Worm (Caenorhabditis elegans) whole organism, early embryonic: ENCODE measurements around the gene irld-17.
A peak's percentile ranks its signal among the peaks of the same experiment; 100 is the strongest.

Experiments used
- B0310.2 ChIP-seq: sonication (generic microtip); optimal IDR thresholded peaks from 2 replicates; lab custom pipeline; 2016; ENCODE audit warnings: mild to moderate bottlenecking, missing genetic modification characterization, missing compliant biosample characterization
- F13C5.2 ChIP-seq: sonication (generic microtip); optimal IDR thresholded peaks from 2 replicates; lab custom pipeline; 2017; ENCODE audit warnings: mild to moderate bottlenecking, missing genetic modification characterization, inconsistent platforms, missing compliant biosample characterization
- aly-1 ChIP-seq: sonication (generic microtip); optimal IDR thresholded peaks from 2 replicates; lab custom pipeline; 2016; ENCODE audit warnings: missing genetic modification characterization, missing compliant biosample characterization
- ama-1 ChIP-seq: fragments of 150-350 bp; optimal IDR thresholded peaks from 2 replicates; lab custom pipeline; 2014
- ceh-13 ChIP-seq: fragments of 200-800 bp; sonication (Bioruptor generic); optimal IDR thresholded peaks from 2 replicates; lab custom pipeline; 2018; ENCODE audit warnings: mild to moderate bottlenecking, missing genetic modification characterization, missing compliant biosample characterization
- ceh-36 ChIP-seq: sonication (generic microtip); optimal IDR thresholded peaks from 2 replicates; lab custom pipeline; 2016; ENCODE audit warnings: missing genetic modification characterization, inconsistent platforms, missing compliant biosample characterization
- ets-7 ChIP-seq: sonication (generic microtip); optimal IDR thresholded peaks from 2 replicates; lab custom pipeline; 2016; ENCODE audit warnings: missing genotype, missing genetic modification characterization, missing compliant biosample characterization
- flt-1 ChIP-seq: fragments of 200-800 bp; sonication (Bioruptor generic); IDR thresholded peaks from 2 replicates; pipeline ENCODE4 v1.3.6; 2022; ENCODE audit warnings: missing genetic modification characterization, missing compliant biosample characterization
- hmbx-1 ChIP-seq: sonication (generic microtip); optimal IDR thresholded peaks from 2 replicates; lab custom pipeline; 2016; ENCODE audit warnings: mild to moderate bottlenecking, missing genetic modification characterization, missing compliant biosample characterization
- hmg-4 ChIP-seq: fragments of 200-800 bp; sonication (Bioruptor generic); optimal IDR thresholded peaks from 2 replicates; lab custom pipeline; 2018; ENCODE audit warnings: mild to moderate bottlenecking, missing genetic modification characterization, missing compliant biosample characterization
- hnd-1 ChIP-seq: sonication (generic microtip); optimal IDR thresholded peaks from 2 replicates; lab custom pipeline; 2016; ENCODE audit warnings: missing genetic modification characterization, missing compliant biosample characterization
- pes-1 ChIP-seq: fragments of 200-800 bp; sonication (Bioruptor generic); IDR thresholded peaks from 2 replicates; pipeline ENCODE4 v1.3.6; 2022; ENCODE audit warnings: missing genetic modification reagents, missing genetic modification characterization, missing compliant biosample characterization
- scrt-1 ChIP-seq: fragments of 200-800 bp; sonication (Bioruptor generic); IDR thresholded peaks from 2 replicates; pipeline ENCODE4 v1.3.6; 2022; ENCODE audit warnings: missing genetic modification characterization, missing compliant biosample characterization
- sea-1 ChIP-seq: fragments of 200-800 bp; sonication (Bioruptor generic); conservative IDR thresholded peaks from 2 replicates; pipeline ENCODE4 v1.3.6; 2022; ENCODE audit warnings: missing genetic modification characterization, missing compliant biosample characterization
- tbx-11 ChIP-seq: fragments of 200-800 bp; sonication (Bioruptor generic); IDR thresholded peaks from 2 replicates; pipeline ENCODE4 v1.3.6; 2022; ENCODE audit warnings: missing genetic modification characterization, missing compliant biosample characterization
- tbx-37 ChIP-seq: fragments of 200-800 bp; sonication (Bioruptor generic); conservative IDR thresholded peaks from 2 replicates; pipeline ENCODE4 v1.3.6; 2022; ENCODE audit warnings: missing genetic modification reagents, missing genetic modification characterization, missing compliant biosample characterization
- tra-4 ChIP-seq: sonication (generic microtip); optimal IDR thresholded peaks from 2 replicates; lab custom pipeline; 2017; ENCODE audit warnings: missing genetic modification characterization, missing compliant biosample characterization

irld-17 gene

ce11 chrV:1594554-1595092, 37.2 kb upstream of the irld-17 start:
- TF ChIP-seq ets-7 (tag; lab: Kevin White, UChicago): no peak
- no peak for TF ChIP-seq sea-1 (GFP tag; lab: Robert Waterston, UW)
- TF ChIP-seq aly-1: no peak
- TF ChIP-seq hnd-1: no peak

- TF ChIP-seq pes-1 (GFP tag; lab: Robert Waterston, UW) (peak; percentile 66), sea-1 (GFP tag; lab: Robert Waterston, UW) (peak; percentile 63; the same call in 1 of the 2 replicates)
These were observed 32.7 kb upstream of the irld-17 start for ce11 chrV:1599088-1599487.

DNA sequence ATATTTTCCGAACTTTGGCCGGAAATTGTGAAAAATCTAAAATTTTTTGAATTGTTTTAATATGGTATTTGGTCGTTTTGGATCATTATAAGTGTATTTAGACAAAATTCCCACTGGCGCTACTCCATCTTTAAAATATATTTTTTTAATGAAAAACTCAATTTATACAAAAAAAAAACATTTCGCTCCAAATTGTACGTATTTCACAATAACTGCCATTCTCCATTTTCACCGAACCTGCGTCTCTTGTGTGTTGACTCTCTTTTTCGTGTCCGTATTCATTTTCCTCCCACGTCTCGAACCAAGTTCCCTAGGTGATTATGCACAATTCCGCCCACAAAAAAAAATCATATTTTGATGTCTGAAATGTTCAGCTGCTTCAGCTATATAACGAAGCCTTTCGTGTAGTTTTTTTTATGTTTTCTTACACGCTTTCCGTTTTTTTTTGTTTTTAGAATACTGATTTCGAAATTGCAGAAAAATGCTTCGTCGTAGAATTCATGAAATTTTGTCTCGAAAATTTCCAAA, 31.2 kb upstream of the irld-17 start, which contains the start of gene F16B4.2:
TSS of gene F16B4.2 (plus strand) at position 478 of the 528 bp plus-strand sequence.
- TF ChIP-seq hnd-1: no peak
- no peak for TF ChIP-seq sea-1 (GFP tag; lab: Robert Waterston, UW)
- no peak for TF ChIP-seq tbx-11 (GFP tag; lab: Robert Waterston, UW)
- TF ChIP-seq hmg-4 (GFP tag; lab: Kevin White, UChicago): no peak
- TF ChIP-seq tra-4 (tag; lab: Kevin White, UChicago): no peak
- no peak for TF ChIP-seq ama-1 (lab: Kevin White, UChicago)
- no peak for TF ChIP-seq F13C5.2
- TF ChIP-seq pes-1 (GFP tag; lab: Robert Waterston, UW): no peak
- TF ChIP-seq aly-1: no peak
- no peak for TF ChIP-seq hmbx-1
- TF ChIP-seq ets-7 (tag; lab: Kevin White, UChicago): no peak
- no peak for TF ChIP-seq B0310.2 (tag; lab: Kevin White, UChicago)
- TF ChIP-seq ceh-36 (tag; lab: Kevin White, UChicago): no peak
- no peak for TF ChIP-seq tbx-37 (GFP tag; lab: Robert Waterston, UW)
- TF ChIP-seq flt-1 (GFP tag; lab: Robert Waterston, UW): no peak
- TF ChIP-seq scrt-1 (GFP tag; lab: Robert Waterston, UW): no peak

- TF ChIP-seq hmg-4 (GFP tag; lab: Kevin White, UChicago) (no peak), F13C5.2 (no peak), ceh-36 (tag; lab: Kevin White, UChicago) (no peak), scrt-1 (GFP tag; lab: Robert Waterston, UW) (no peak), aly-1 (no peak), B0310.2 (tag; lab: Kevin White, UChicago) (no peak), hmbx-1 (no peak), tbx-11 (GFP tag; lab: Robert Waterston, UW) (no peak)
These were observed 24.0 kb upstream of the irld-17 start, which contains the start of gene nhr-178 for ce11 chrV:1607790-1608189. Gene nhr-178, minus strand, starts transcription at chrV:1607953.

ce11 chrV:1610097-1610496, 21.7 kb upstream of the irld-17 start, which contains the start of gene nhr-177:
Gene nhr-177, plus strand, starts transcription at chrV:1610263.
- no peak for TF ChIP-seq ceh-36 (tag; lab: Kevin White, UChicago)
- no peak for TF ChIP-seq tbx-37 (GFP tag; lab: Robert Waterston, UW)
- no peak for TF ChIP-seq tbx-11 (GFP tag; lab: Robert Waterston, UW)
- no peak for TF ChIP-seq ets-7 (tag; lab: Kevin White, UChicago)
- no peak for TF ChIP-seq pes-1 (GFP tag; lab: Robert Waterston, UW)
- TF ChIP-seq hmbx-1: no peak
- TF ChIP-seq flt-1 (GFP tag; lab: Robert Waterston, UW): no peak
- TF ChIP-seq ama-1 (lab: Kevin White, UChicago): no peak
- no peak for TF ChIP-seq hmg-4 (GFP tag; lab: Kevin White, UChicago)
- no peak for TF ChIP-seq sea-1 (GFP tag; lab: Robert Waterston, UW)
- no peak for TF ChIP-seq aly-1
- no peak for TF ChIP-seq tra-4 (tag; lab: Kevin White, UChicago)
- TF ChIP-seq hnd-1: no peak
- TF ChIP-seq ceh-13 (GFP tag; lab: Kevin White, UChicago): no peak
- no peak for TF ChIP-seq scrt-1 (GFP tag; lab: Robert Waterston, UW)
- TF ChIP-seq B0310.2 (tag; lab: Kevin White, UChicago): no peak
- TF ChIP-seq F13C5.2: no peak

DNA sequence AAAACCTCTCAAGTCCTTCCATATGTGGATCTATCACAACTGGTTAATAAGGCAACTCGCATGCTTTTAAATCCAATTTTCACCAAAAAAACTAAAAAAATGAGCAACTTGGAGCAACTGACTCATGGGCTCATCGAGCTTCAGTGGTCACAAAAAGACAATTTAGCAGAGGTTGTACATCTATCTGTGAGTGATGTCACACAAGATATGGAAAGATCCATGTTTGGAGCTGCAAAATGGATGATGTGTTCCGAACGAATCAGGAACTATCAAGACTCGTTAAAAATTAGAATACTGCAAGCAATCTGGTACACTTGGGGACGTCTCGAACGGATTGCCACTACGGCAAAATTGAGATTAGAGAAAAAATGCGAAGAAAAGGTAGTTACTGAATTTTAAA, 20.2 kb upstream of the irld-17 start:
- TF ChIP-seq hnd-1 (no peak), ceh-36 (tag; lab: Kevin White, UChicago) (no peak), tra-4 (tag; lab: Kevin White, UChicago) (no peak), sea-1 (GFP tag; lab: Robert Waterston, UW) (no peak), tbx-11 (GFP tag; lab: Robert Waterston, UW) (no peak), aly-1 (no peak)

- TF ChIP-seq ets-7 (tag; lab: Kevin White, UChicago) (no peak), tbx-37 (GFP tag; lab: Robert Waterston, UW) (no peak), ama-1 (lab: Kevin White, UChicago) (no peak), ceh-13 (GFP tag; lab: Kevin White, UChicago) (no peak), pes-1 (GFP tag; lab: Robert Waterston, UW) (no peak), tbx-11 (GFP tag; lab: Robert Waterston, UW) (no peak), tra-4 (tag; lab: Kevin White, UChicago) (no peak), F13C5.2 (no peak), aly-1 (no peak), hmbx-1 (no peak)
These were observed 17.1 kb upstream of the irld-17 start, which contains the start of gene srbc-41 for ce11 chrV:1614726-1615125. Gene srbc-41, minus strand, starts transcription at chrV:1614826.

- TF ChIP-seq ama-1 (lab: Kevin White, UChicago) (no peak), aly-1 (no peak), tbx-37 (GFP tag; lab: Robert Waterston, UW) (no peak), pes-1 (GFP tag; lab: Robert Waterston, UW) (no peak), hnd-1 (no peak), hmbx-1 (no peak), sea-1 (GFP tag; lab: Robert Waterston, UW) (no peak), ceh-36 (tag; lab: Kevin White, UChicago) (no peak), B0310.2 (tag; lab: Kevin White, UChicago) (no peak), ceh-13 (GFP tag; lab: Kevin White, UChicago) (no peak)
These were observed 13.1 kb upstream of the irld-17 start, which contains the start of gene nhr-179 for ce11 chrV:1618760-1619159. Gene nhr-179, minus strand, starts transcription at chrV:1618860.
